Worm (Caenorhabditis elegans) whole organism, L3 larva: ENCODE measurements around the gene rde-1.

Experiments
- R02D3.7 ChIP-seq: fragments of 150-350 bp; optimal IDR thresholded peaks from 2 replicates; lab custom pipeline; 2014; ENCODE audit warnings: missing biosample characterization, missing genetic modification characterization
- fos-1 ChIP-seq: fragments of 150-350 bp; optimal IDR thresholded peaks from 2 replicates; lab custom pipeline; 2014; ENCODE audit warnings: missing biosample characterization, missing genetic modification characterization
- lin-15B ChIP-seq: fragments of 150-350 bp; optimal IDR thresholded peaks from 2 replicates; lab custom pipeline; 2014; ENCODE audit warnings: missing biosample characterization, missing genetic modification characterization
- nhr-11 ChIP-seq: fragments of 150-350 bp; optimal IDR thresholded peaks from 2 replicates; lab custom pipeline; 2014; ENCODE audit warnings: missing biosample characterization, missing genetic modification characterization
- nhr-12 ChIP-seq: fragments of 150-350 bp; optimal IDR thresholded peaks from 2 replicates; lab custom pipeline; 2014; ENCODE audit warnings: missing biosample characterization, missing genetic modification characterization
- nhr-76 ChIP-seq: fragments of 150-350 bp; sonication (generic microtip); optimal IDR thresholded peaks from 5 replicates; lab custom pipeline; 2014; ENCODE audit warnings: missing biosample characterization, missing genetic modification characterization
- pha-4 ChIP-seq: fragments of 150-350 bp; optimal IDR thresholded peaks from 2 replicates; lab custom pipeline; 2014; ENCODE audit warnings: missing biosample characterization, missing genetic modification reagents, missing genetic modification characterization
- snpc-4 ChIP-seq: fragments of 150-350 bp; optimal IDR thresholded peaks from 2 replicates; lab custom pipeline; 2014; ENCODE audit warnings: missing biosample characterization, missing genetic modification characterization

DNA sequence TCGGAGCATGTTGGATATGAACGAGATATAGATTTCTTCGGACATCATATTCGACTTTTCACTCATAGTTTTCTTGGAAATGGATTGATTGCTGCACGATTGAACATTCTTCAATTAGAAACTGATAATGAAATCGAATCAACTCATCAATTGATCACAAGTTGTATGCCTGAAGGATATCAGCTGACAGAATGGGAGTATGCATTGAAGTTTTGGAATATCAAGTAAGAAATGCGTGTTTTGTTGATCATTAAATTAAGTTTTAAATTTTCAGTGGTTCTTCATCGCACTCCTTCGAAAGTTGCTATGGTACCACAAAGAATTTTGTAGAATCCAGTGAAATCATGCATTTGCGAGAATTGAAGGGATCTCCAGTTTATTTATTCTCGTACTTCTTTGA lies 14.9 kb upstream of the rde-1 start:
- TF ChIP-seq R02D3.7 (no peak), nhr-76 (tag; lab: Kevin White, UChicago) (no peak), nhr-11 (tag; lab: Kevin White, UChicago) (no peak), fos-1 (tag; lab: Kevin White, UChicago) (no peak), snpc-4 (tag; lab: Kevin White, UChicago) (no peak), pha-4 (no peak), nhr-12 (no peak), lin-15B (tag; lab: Kevin White, UChicago) (no peak)
